Worm (Caenorhabditis elegans): Measurements from ENCODE around the gene F31D5.2.

DNA sequence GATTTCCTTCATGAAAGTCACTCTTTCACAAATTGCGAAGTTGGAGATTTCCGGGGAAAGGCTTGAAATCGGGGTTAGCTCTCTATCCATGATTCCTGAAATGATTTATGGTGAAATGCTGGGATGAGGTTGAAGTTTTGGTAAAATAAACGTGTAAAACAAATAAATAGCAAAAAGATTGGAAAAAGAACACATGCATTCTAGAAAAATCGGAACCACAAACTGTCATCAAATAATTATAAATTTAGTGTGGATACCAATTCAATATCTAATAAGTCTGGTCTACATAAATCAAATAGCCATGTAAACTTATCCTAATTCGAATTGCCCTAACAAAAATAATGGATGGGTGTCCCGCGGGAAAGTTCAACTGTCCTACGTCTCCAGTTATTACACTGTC, 42.0 kb upstream of the F31D5.2 start, which contains the start of gene R03H10.6:
- TF ChIP-seq lsy-2 (tag; optimal IDR thresholded peaks at IDR 0.05), result no peak
- no peak for TF ChIP-seq nhr-28 (tag; optimal IDR thresholded peaks at IDR 0.05)
- no peak for TF ChIP-seq nhr-76 (tag; optimal IDR thresholded peaks at IDR 0.05)
- TF ChIP-seq ama-1 (optimal IDR thresholded peaks at IDR 0.05), result no peak
- TF ChIP-seq pha-4 (GFP tag; IDR thresholded peaks at IDR 0.05), result no peak
- TF ChIP-seq pha-4 (tag; optimal IDR thresholded peaks at IDR 0.05), result no peak
- no peak for TF ChIP-seq egl-27 (tag; optimal IDR thresholded peaks at IDR 0.05)
- TF ChIP-seq ZK546.5 (tag; optimal IDR thresholded peaks at IDR 0.05), result no peak
- TF ChIP-seq lin-13 (GFP tag; optimal IDR thresholded peaks at IDR 0.05), result no peak
- no peak for TF ChIP-seq egl-43 (GFP tag; IDR thresholded peaks at IDR 0.05)
- no peak for TF ChIP-seq hif-1 (tag; optimal IDR thresholded peaks at IDR 0.05)
- no peak for TF ChIP-seq ceh-62 (tag; optimal IDR thresholded peaks at IDR 0.05)
- TF ChIP-seq lin-15B (tag; optimal IDR thresholded peaks at IDR 0.05), result no peak
- no peak for TF ChIP-seq mdl-1 (tag; optimal IDR thresholded peaks at IDR 0.05)
- TF ChIP-seq aha-1 (tag), result peak; percentile 82
